ENCODE assay signal across 2 fruit fly cellular contexts in the genomic region with DNA sequence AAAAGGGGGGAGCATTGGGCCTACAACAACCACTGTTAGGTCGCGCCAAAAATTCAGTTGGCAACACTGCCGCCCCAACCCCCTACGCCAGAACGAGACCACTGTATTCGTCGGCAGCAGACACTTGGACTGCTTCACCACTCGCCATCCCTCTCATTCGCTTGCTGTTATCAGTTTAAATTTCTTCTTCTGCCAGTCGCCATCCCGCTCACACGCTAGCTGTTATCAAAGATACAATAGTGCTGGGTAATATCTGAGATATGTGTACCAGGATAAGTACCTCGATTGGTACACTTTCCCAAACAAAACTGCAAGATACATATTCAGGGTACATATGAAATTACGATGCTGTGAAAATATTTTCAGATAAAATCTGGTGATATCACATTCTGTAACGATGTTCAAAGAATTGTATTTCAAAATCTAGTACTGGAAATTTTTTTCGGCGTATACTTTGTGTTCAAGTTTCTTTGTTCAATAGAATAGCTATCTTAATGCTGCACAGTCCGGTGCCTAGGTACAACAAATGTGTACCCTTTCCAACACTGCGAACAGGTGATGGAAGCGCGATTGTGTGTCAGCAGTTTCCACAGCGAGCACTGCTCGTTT.
A peak's percentile ranks its signal among the peaks of the same experiment; 100 is the strongest.
TF ChIP-seq lines count a peak whose summit lies in the region.

No protein-coding gene starts in this region.

TF ChIP-seq in whole organism, embryonic, 481 proteins besides CTCF, POLR2A, EP300 and RAD21 (continued from another document and continues in another):
- TF ChIP-seq CG11247 (GFP tag; IDR thresholded peaks at IDR 0.05; lab: Robert Waterston, UW) (peak; percentile 68), fru (optimal IDR thresholded peaks at IDR 0.05; lab: Kevin White, UChicago) (no peak), TFAM (GFP tag; optimal IDR thresholded peaks at IDR 0.05; lab: Kevin White, UChicago) (no peak), MBD-R2 (GFP tag; IDR thresholded peaks at IDR 0.05; lab: Robert Waterston, UW) (peak; percentile 44; the same call in 1 of the 2 replicates), CG14667 (GFP tag; IDR thresholded peaks at IDR 0.05; lab: Robert Waterston, UW) (no peak; the same call in 1 of the 2 replicates), salm (tag; optimal IDR thresholded peaks at IDR 0.05; lab: Kevin White, UChicago) (peak; percentile 72), sc (optimal IDR thresholded peaks at IDR 0.05; lab: Kevin White, UChicago) (no peak), sc (GFP tag; optimal IDR thresholded peaks at IDR 0.05; lab: Kevin White, UChicago) (peak; percentile 80), CG2129 (GFP tag; IDR thresholded peaks at IDR 0.05; lab: Robert Waterston, UW; ENCODE audit: partially characterized antibody) (no peak), slp2 (GFP tag; optimal IDR thresholded peaks at IDR 0.05; lab: Kevin White, UChicago) (peak; percentile 82), ken (GFP tag; IDR thresholded peaks at IDR 0.05; lab: Robert Waterston, UW) (0 out of 3 replicates have a peak, but pooled peaks have one; percentile 40), chm (GFP tag; IDR thresholded peaks at IDR 0.05; lab: Robert Waterston, UW) (no peak), z (GFP tag; IDR thresholded peaks at IDR 0.05; lab: Robert Waterston, UW) (no peak), Doc3 (GFP tag; IDR thresholded peaks at IDR 0.05; lab: Robert Waterston, UW; ENCODE audit: partially characterized antibody) (no peak), Aef1 (GFP tag; IDR thresholded peaks at IDR 0.05; lab: Robert Waterston, UW) (peak; percentile 56), gcm2 (GFP tag; optimal IDR thresholded peaks at IDR 0.05; lab: Kevin White, UChicago) (peak; percentile 65), H2.0 (GFP tag; IDR thresholded peaks at IDR 0.05; lab: Robert Waterston, UW) (peak; percentile 57; the same call in 1 of the 2 replicates), CG3281 (GFP tag; optimal IDR thresholded peaks at IDR 0.05; lab: Kevin White, UChicago) (peak; percentile 91), CG8944 (GFP tag; optimal IDR thresholded peaks at IDR 0.05; lab: Kevin White, UChicago) (peak; percentile 77), CG17361 (GFP tag; IDR thresholded peaks at IDR 0.05; lab: Robert Waterston, UW) (peak; percentile 88), bcd (GFP tag; optimal IDR thresholded peaks at IDR 0.05; lab: Kevin White, UChicago) (no peak), ato (GFP tag; IDR thresholded peaks at IDR 0.05; lab: Robert Waterston, UW; ENCODE audit: partially characterized antibody) (no peak), lmd (GFP tag; IDR thresholded peaks at IDR 0.05; lab: Robert Waterston, UW) (peak; percentile 69), zen (tag; optimal IDR thresholded peaks at IDR 0.05; lab: Kevin White, UChicago) (peak; percentile 68), amos (GFP tag; IDR thresholded peaks at IDR 0.05; lab: Robert Waterston, UW; ENCODE audit: partially characterized antibody) (peak; percentile 44; the same call in 1 of the 2 replicates), Side (GFP tag; optimal IDR thresholded peaks at IDR 0.05; lab: Kevin White, UChicago) (peak; percentile 89), zen2 (GFP tag; IDR thresholded peaks at IDR 0.05; lab: Robert Waterston, UW; ENCODE audit: partially characterized antibody) (no peak), dm (GFP tag; optimal IDR thresholded peaks at IDR 0.05; lab: Kevin White, UChicago) (peak; percentile 64), mirr (GFP tag; optimal IDR thresholded peaks at IDR 0.05; lab: Kevin White, UChicago) (peak; percentile 88), CG10366 (GFP tag; IDR thresholded peaks at IDR 0.05; lab: Robert Waterston, UW) (peak; percentile 57; the same call in 1 of the 2 replicates), CG32772 (GFP tag; IDR thresholded peaks at IDR 0.05; lab: Robert Waterston, UW) (peak; percentile 48; the same call in 1 of the 2 replicates), jumu (GFP tag; optimal IDR thresholded peaks at IDR 0.05; lab: Kevin White, UChicago) (peak; percentile 83), Rfx (GFP tag; IDR thresholded peaks at IDR 0.05; lab: Robert Waterston, UW) (peak; percentile 69), HmgZ (tag; optimal IDR thresholded peaks at IDR 0.05; lab: Kevin White, UChicago) (peak; percentile 92), CG2120 (GFP tag; optimal IDR thresholded peaks at IDR 0.05; lab: Kevin White, UChicago) (peak; percentile 93), bowl (GFP tag; IDR thresholded peaks at IDR 0.05; lab: Robert Waterston, UW) (no peak), cwo (GFP tag; optimal IDR thresholded peaks at IDR 0.05; lab: Kevin White, UChicago) (peak; percentile 76), grau (tag; optimal IDR thresholded peaks at IDR 0.05; lab: Kevin White, UChicago) (peak; percentile 89), Bgb (GFP tag; IDR thresholded peaks at IDR 0.05; lab: Robert Waterston, UW; ENCODE audit: partially characterized antibody) (peak; percentile 67), E2f2 (GFP tag; IDR thresholded peaks at IDR 0.05; lab: Robert Waterston, UW) (peak; percentile 41; the same call in 1 of the 2 replicates), CG3163 (GFP tag; optimal IDR thresholded peaks at IDR 0.05; lab: Kevin White, UChicago) (peak; percentile 60), Ets97D (GFP tag; optimal IDR thresholded peaks at IDR 0.05; lab: Kevin White, UChicago) (peak; percentile 74), lola (GFP tag; optimal IDR thresholded peaks at IDR 0.05; lab: Kevin White, UChicago) (peak in 1 of 3 experiments; percentile 82), eyg (GFP tag; optimal IDR thresholded peaks at IDR 0.05; lab: Kevin White, UChicago) (peak; percentile 68), Lim3 (GFP tag; IDR thresholded peaks at IDR 0.05; lab: Robert Waterston, UW) (no peak), CG13287 (GFP tag; IDR thresholded peaks at IDR 0.05; lab: Robert Waterston, UW; ENCODE audit: partially characterized antibody) (peak; percentile 17; the same call in 1 of the 2 replicates), CG14860 (GFP tag; IDR thresholded peaks at IDR 0.05; lab: Robert Waterston, UW; ENCODE audit: partially characterized antibody) (no peak), dpn (GFP tag; optimal IDR thresholded peaks at IDR 0.05; lab: Kevin White, UChicago) (peak; percentile 82 to 86), dimm (GFP tag; IDR thresholded peaks at IDR 0.05; lab: Robert Waterston, UW) (no peak; the same call in 1 of the 2 replicates), CG11398 (GFP tag; optimal IDR thresholded peaks at IDR 0.05; lab: Kevin White, UChicago) (peak; percentile 62), CG17802 (tag; optimal IDR thresholded peaks at IDR 0.05; lab: Kevin White, UChicago) (peak; percentile 31), ci (GFP tag; IDR thresholded peaks at IDR 0.05; lab: Robert Waterston, UW) (peak; percentile 60; the same call in 2 of the 3 replicates), Mad (GFP tag; optimal IDR thresholded peaks at IDR 0.05; lab: Kevin White, UChicago) (peak; percentile 77), crp (GFP tag; optimal IDR thresholded peaks at IDR 0.05; lab: Kevin White, UChicago) (peak in 1 of 2 experiments; percentile 76), CoRest (tag; optimal IDR thresholded peaks at IDR 0.05; lab: Kevin White, UChicago) (peak; percentile 92), CG34376 (GFP tag; optimal IDR thresholded peaks at IDR 0.05; lab: Kevin White, UChicago) (peak; percentile 94), fd64A (GFP tag; optimal IDR thresholded peaks at IDR 0.05; lab: Kevin White, UChicago) (peak; percentile 57), CG17385 (GFP tag; optimal IDR thresholded peaks at IDR 0.05; lab: Kevin White, UChicago) (peak; percentile 92)

TF ChIP-seq in whole organism, prepupa, 60 proteins besides CTCF, POLR2A, EP300 and RAD21 (continued from another document):
- TF ChIP-seq topi (GFP tag; optimal IDR thresholded peaks at IDR 0.05; lab: Kevin White, UChicago) = peak; percentile 89
- peak; percentile 55 for TF ChIP-seq Eip93F (GFP tag; optimal IDR thresholded peaks at IDR 0.05; lab: Kevin White, UChicago)
- TF ChIP-seq CG10669 (GFP tag; optimal IDR thresholded peaks at IDR 0.05; lab: Kevin White, UChicago) = no peak
- peak; percentile 86 for TF ChIP-seq cyc (GFP tag; optimal IDR thresholded peaks at IDR 0.05; lab: Kevin White, UChicago)
- TF ChIP-seq CG11762 (GFP tag; optimal IDR thresholded peaks at IDR 0.05; lab: Kevin White, UChicago; ENCODE audit: insufficient read depth) = peak; percentile 80
- peak; percentile 67 for TF ChIP-seq Lpt (GFP tag; optimal IDR thresholded peaks at IDR 0.05; lab: Kevin White, UChicago)
- no peak for TF ChIP-seq Smox (GFP tag; optimal IDR thresholded peaks at IDR 0.05; lab: Kevin White, UChicago)
- no peak for TF ChIP-seq Eip75B (GFP tag; optimal IDR thresholded peaks at IDR 0.05; lab: Kevin White, UChicago)
- TF ChIP-seq esn (GFP tag; optimal IDR thresholded peaks at IDR 0.05; lab: Kevin White, UChicago) = peak; percentile 91
- TF ChIP-seq CG6792 (GFP tag; optimal IDR thresholded peaks at IDR 0.05; lab: Kevin White, UChicago) = peak; percentile 85
- no peak for TF ChIP-seq CG16779 (tag; optimal IDR thresholded peaks at IDR 0.05; lab: Kevin White, UChicago)
- TF ChIP-seq CG11902 (GFP tag; optimal IDR thresholded peaks at IDR 0.05; lab: Kevin White, UChicago) = peak; percentile 68
TF ChIP-seq in whole organism, prepupa: peak in this region for 38.
